Worm (Caenorhabditis elegans) whole organism, L4 larva: Measurements from ENCODE around the gene C05E4.7.

Experiments
- R02D3.7 ChIP-seq: fragments of 150-350 bp; sonication (generic microtip); optimal IDR thresholded peaks from 3 replicates; lab custom pipeline; 2014; ENCODE audit warnings: missing biosample characterization, missing genetic modification characterization
- fkh-10 ChIP-seq: fragments of 150-350 bp; optimal IDR thresholded peaks from 2 replicates; lab custom pipeline; 2014; ENCODE audit warnings: missing biosample characterization, missing genetic modification reagents, missing genetic modification characterization
- fos-1 ChIP-seq: fragments of 150-350 bp; optimal IDR thresholded peaks from 2 replicates; lab custom pipeline; 2014; ENCODE audit warnings: missing biosample characterization, missing genetic modification characterization
- hlh-30 ChIP-seq: sonication (generic microtip); optimal IDR thresholded peaks from 2 replicates; lab custom pipeline; 2017; ENCODE audit warnings: antibody characterized with exemption, mild to moderate bottlenecking, missing genetic modification characterization, missing compliant biosample characterization; ENCODE audit not compliant: insufficient read depth
- lin-39 ChIP-seq: fragments of 150-350 bp; optimal IDR thresholded peaks from 2 replicates; lab custom pipeline; 2014; ENCODE audit warnings: missing biosample characterization, missing genetic modification reagents, missing genetic modification characterization
- lsy-2 ChIP-seq, 2 experiments: fragments of 150-350 bp in 1 of 2; sonication (generic microtip) in 1 of 2; optimal IDR thresholded peaks; 2 replicates each; lab custom pipeline; 2014 to 2017; ENCODE audit warnings: missing biosample characterization in 2 of 2, missing genetic modification characterization in 2 of 2
- nhr-10 ChIP-seq: fragments of 150-350 bp; optimal IDR thresholded peaks from 2 replicates; lab custom pipeline; 2014; ENCODE audit warnings: missing biosample characterization, missing genetic modification characterization
- nhr-237 ChIP-seq: sonication (generic microtip); optimal IDR thresholded peaks from 2 replicates; lab custom pipeline; 2017; ENCODE audit warnings: missing biosample characterization, missing genetic modification characterization
- nhr-28 ChIP-seq: fragments of 150-350 bp; optimal IDR thresholded peaks from 2 replicates; lab custom pipeline; 2014; ENCODE audit warnings: missing biosample characterization, missing genetic modification characterization
- snpc-1.2 ChIP-seq: fragments of 200-800 bp; sonication (Bioruptor generic); IDR thresholded peaks from 2 replicates; pipeline ENCODE4 v1.3.6; 2022; ENCODE audit warnings: missing genetic modification reagents, missing genetic modification characterization, missing compliant biosample characterization
- zag-1 ChIP-seq: fragments of 150-350 bp; optimal IDR thresholded peaks from 2 replicates; lab custom pipeline; 2014; ENCODE audit warnings: missing biosample characterization, missing genetic modification characterization

DNA sequence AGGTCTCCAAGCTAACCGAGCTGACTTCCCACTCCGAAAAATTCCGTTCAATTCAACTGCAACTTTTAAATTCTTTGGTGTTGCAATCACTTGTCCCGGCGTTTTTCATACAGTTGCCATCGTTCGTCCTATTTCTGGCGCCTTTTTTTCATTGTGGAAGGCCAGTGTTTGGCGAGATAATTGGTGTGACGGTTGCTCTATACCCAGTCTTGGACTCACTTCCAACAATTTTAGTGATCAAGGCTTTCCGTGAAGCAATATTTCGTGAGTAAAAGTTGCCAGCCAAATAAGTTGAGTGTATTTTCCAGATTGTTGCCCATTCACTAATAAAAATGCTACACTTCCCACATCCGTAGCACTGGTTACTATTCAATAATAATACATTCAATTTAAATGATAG, 30.3 kb downstream of the C05E4.7 start:
- no peak for TF ChIP-seq nhr-28
- TF ChIP-seq snpc-1.2 (GFP tag; lab: Robert Waterston, UW) = no peak
- no peak for TF ChIP-seq fos-1
- TF ChIP-seq R02D3.7 (tag; lab: Kevin White, UChicago) = no peak
- no peak for TF ChIP-seq lin-39 (tag; lab: Kevin White, UChicago)
- TF ChIP-seq hlh-30 (tag; lab: Kevin White, UChicago) = no peak
- no peak for TF ChIP-seq fkh-10 (GFP tag; lab: Kevin White, UChicago)
- no peak for TF ChIP-seq nhr-10 (tag; lab: Kevin White, UChicago)
- no peak for TF ChIP-seq nhr-237 (tag; lab: Kevin White, UChicago)
- no peak for TF ChIP-seq zag-1 (tag; lab: Kevin White, UChicago)
- TF ChIP-seq lsy-2 (tag; optimal IDR thresholded peaks at IDR 0.05; lab: Kevin White, UChicago) = no peak
